Fruit fly (Drosophila melanogaster) whole organism, larva: ENCODE results near the gene hwt.
A peak's percentile ranks its signal among the peaks of the same experiment; 100 is the strongest.

ENCODE experiments used
- noc ChIP-seq: fragments of 200-800 bp; sonication (Bioruptor generic); optimal IDR thresholded peaks from 3 replicates; lab custom pipeline; 2019; ENCODE audit warnings: missing biosample characterization, mild to moderate bottlenecking, missing genetic modification characterization, moderate library complexity

The hwt gene

DNA sequence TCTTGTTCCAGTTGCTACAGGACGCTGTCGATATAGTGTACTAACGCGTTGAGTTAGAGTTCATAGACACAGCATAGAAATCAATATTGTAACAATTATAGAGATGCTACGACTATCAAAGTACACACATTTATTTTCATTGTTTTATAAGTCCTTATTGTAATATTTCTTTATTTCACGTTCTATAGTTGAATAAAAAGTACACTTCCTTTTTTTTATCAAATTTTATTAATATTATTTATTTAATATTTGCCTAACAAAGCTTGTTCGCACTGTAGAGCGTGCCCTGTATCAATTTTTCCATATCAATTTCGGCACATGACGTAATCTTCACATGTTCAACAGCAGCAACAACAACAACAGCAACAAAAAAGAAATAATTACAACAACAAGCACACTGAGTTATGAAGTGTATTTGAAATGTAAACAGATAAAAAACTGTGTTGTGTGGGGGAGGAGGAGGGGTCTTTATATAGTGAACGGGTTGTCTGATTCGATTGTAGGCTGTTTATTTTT is 94.2 kb downstream of the hwt start:
- TF ChIP-seq noc (tag; lab: Kevin White, UChicago), result peak; percentile 89

DNA sequence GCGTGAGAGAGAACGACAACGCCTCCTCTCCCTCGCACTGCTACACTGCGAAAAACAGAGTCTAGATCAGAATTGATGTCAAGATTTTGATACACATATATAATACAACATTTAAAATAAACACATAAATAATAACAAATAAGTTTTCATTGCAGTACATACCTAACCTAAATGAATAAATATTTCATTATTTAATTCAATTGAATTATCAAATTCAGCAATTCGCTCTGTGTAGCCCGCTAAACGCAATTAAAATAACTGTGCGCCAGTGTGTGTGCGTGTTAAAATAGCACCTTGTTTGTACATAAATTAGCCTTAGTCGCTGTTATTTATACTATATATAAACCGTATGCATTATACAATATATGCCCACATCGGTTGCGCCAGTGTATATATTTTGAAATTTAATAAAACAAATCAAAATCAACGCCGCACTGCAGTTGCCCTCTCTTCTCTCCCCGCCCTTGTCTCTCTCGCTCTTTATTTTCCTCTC is 96.0 kb downstream of the hwt start:
- TF ChIP-seq noc (tag; lab: Kevin White, UChicago), result peak; percentile 99

DNA sequence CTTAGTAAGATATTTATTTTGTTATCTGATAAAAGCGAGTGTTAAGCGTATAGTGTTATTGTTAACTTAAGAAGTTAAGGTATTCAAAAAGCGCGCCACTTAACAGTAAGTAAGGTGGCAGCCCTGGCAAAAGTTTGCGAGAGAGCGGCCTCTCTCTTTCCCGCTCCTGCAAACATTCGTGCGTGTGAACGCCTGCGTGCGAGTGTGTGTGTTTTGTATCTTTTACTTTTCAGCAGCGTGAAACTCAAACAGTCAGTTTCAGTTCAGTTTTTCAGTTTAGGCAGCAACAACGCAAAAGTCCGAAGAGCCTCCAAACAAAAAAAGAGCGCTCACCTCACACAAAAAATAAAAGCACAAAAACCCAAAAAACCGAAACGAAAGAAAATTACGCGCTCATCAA is 96.8 kb downstream of the hwt start:
- TF ChIP-seq noc (tag; lab: Kevin White, UChicago), result no peak

DNA sequence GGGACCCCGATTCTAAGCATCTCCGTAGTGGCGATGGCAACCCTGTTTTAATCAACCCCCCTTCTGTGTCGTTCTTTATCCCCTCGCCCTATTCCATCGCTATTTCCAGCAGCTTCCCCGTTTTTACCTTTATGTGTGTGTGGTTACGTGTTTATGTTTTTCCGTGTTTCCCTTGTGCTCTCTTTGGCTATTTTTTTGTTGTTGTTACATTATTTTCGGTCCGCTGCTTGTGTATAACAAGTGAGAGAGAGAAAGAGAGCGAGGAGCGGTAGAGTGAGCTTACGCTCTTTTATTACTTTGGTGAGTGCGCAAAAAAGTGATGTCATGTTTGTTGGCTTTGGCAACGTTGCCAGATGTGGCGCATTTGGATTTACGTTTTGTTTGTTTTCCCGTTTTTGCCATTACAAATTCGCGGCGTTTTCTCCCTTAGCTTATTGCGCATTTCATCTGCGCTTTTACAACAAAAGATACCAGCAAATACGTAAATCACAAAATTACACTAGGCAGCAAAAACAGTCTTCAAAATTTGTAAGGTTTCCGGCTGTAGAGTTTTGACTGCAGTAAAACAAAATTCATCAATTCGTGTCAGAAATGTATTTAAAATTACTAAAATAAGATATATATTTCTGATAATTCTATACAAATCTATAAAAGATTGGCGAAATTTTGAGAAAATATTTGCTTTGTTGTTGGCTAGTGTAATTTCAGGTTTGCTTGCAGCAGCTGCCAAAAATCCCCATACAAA is 97.9 kb downstream of the hwt start:
- peak; percentile 56 for TF ChIP-seq noc (tag; lab: Kevin White, UChicago)

DNA sequence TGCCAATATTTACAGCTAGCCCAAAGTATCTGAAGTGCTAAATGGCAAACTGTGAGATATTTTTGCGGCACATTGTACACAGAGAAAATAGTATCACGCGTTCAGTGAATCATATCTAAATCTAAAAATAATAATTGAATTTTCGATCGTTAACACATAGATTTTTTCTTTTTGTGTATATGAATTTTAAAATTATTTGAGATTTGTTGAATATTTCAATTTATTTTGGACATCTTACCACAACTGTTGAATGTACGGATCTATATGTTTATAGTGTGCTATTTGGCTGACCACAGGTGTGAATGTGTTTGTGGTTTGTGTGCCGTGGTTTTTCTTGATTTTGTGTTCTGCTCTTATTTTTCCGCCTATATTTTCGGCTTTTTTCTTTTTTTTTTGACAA is 98.5 kb downstream of the hwt start:
- TF ChIP-seq noc (tag; lab: Kevin White, UChicago), result peak; percentile 70

DNA sequence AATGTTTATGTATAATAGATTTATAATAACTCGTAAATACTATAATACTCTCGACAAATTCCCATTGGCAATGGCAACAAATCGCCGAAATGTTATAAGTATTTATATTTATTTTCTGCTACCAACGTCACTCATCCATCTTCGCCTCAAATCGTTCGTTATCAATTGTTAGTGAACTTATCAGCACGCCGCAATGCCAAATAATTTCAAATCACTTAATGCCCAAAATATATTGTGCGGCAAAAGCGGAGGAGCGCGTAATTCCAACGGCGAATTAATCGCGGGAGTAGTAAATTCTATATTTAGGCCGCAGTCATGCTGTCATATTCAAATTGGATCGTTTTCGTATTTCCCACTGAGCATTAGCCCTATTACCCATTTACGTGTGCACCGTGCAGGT is 99.1 kb downstream of the hwt start:
- no peak for TF ChIP-seq noc (tag; lab: Kevin White, UChicago)

DNA sequence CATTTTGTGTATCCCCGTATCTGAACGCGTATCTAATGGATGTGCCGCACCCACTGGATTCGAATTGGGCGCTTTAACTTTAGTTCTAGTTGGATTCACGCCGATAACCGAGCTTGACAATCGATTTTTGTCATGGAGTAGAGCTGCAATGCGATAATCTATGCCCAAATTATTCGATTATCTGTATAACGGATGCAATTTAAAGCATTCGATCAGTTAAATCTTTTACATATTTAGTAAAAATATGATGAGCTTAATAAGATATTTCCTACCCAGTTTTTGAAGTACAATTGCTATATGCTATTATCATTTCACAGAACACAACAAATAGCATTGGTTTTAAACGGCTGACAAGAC is 101.0 kb downstream of the hwt start:
- no peak for TF ChIP-seq noc (tag; lab: Kevin White, UChicago)
